Worm (Caenorhabditis elegans) whole organism, L2 larva: Measurements from ENCODE around the gene F53A9.6.

Experiments
- R02D3.7 ChIP-seq: fragments of 150-350 bp; optimal IDR thresholded peaks from 2 replicates; lab custom pipeline; 2014; ENCODE audit warnings: missing biosample characterization, missing genetic modification characterization
- ZK546.5 ChIP-seq: sonication (generic microtip); optimal IDR thresholded peaks from 2 replicates; lab custom pipeline; 2017; ENCODE audit warnings: missing biosample characterization, missing genetic modification characterization
- blmp-1 ChIP-seq: sonication (generic microtip); optimal IDR thresholded peaks from 2 replicates; lab custom pipeline; 2017; ENCODE audit warnings: missing genetic modification characterization, mild to moderate bottlenecking, missing compliant biosample characterization, antibody characterized with exemption, moderate library complexity; ENCODE audit not compliant: insufficient read depth
- crh-2 ChIP-seq: sonication (generic microtip); optimal IDR thresholded peaks from 2 replicates; lab custom pipeline; 2017; ENCODE audit warnings: missing biosample characterization, missing genetic modification characterization
- elt-3 ChIP-seq: sonication (generic microtip); optimal IDR thresholded peaks from 2 replicates; lab custom pipeline; 2017; ENCODE audit warnings: missing biosample characterization, missing genetic modification characterization
- mdl-1 ChIP-seq, 2 experiments: fragments of 150-350 bp in 1 of 2; sonication (generic microtip) in 1 of 2; optimal IDR thresholded peaks; 2 replicates each; lab custom pipeline; 2017; ENCODE audit warnings: missing biosample characterization in 2 of 2, missing genetic modification characterization in 2 of 2
- nhr-6 ChIP-seq: fragments of 150-350 bp; optimal IDR thresholded peaks from 2 replicates; lab custom pipeline; 2014; ENCODE audit warnings: missing biosample characterization, missing genetic modification characterization
- snpc-4 ChIP-seq: fragments of 150-350 bp; optimal IDR thresholded peaks from 2 replicates; lab custom pipeline; 2014; ENCODE audit warnings: missing biosample characterization, missing genetic modification characterization
- unc-39 ChIP-seq: fragments of 150-350 bp; optimal IDR thresholded peaks from 2 replicates; lab custom pipeline; 2014; ENCODE audit warnings: missing biosample characterization, missing genetic modification characterization
- unc-62 ChIP-seq: fragments of 150-350 bp; optimal IDR thresholded peaks from 2 replicates; lab custom pipeline; 2014; ENCODE audit warnings: missing biosample characterization, missing genetic modification reagents, missing genetic modification characterization

ce11 chrX:8750660-8751059 is 37.1 kb upstream of the F53A9.6 start, which contains the start of gene asns-2:
- TF ChIP-seq crh-2 (tag; lab: Kevin White, UChicago) (no peak), blmp-1 (tag; lab: Kevin White, UChicago) (no peak), nhr-6 (tag; lab: Kevin White, UChicago) (no peak), mdl-1 (tag; optimal IDR thresholded peaks at IDR 0.05; lab: Kevin White, UChicago) (no peak), ZK546.5 (tag; lab: Kevin White, UChicago) (no peak), elt-3 (tag; lab: Kevin White, UChicago) (no peak), R02D3.7 (tag; lab: Kevin White, UChicago) (no peak), unc-62 (GFP tag; lab: Kevin White, UChicago) (no peak), snpc-4 (tag; lab: Kevin White, UChicago) (no peak), unc-39 (no peak)
